Fruit fly (Drosophila melanogaster) whole organism, embryonic: ENCODE measurements around the gene CG32813.

Experiments
- Asciz ChIP-seq: fragments of 200-800 bp; sonication (Bioruptor generic); optimal IDR thresholded peaks from 2 replicates; lab custom pipeline; 2017; ENCODE audit warnings: missing biosample characterization, mild to moderate bottlenecking, missing genetic modification characterization, missing genetic modification reagents
- Atf6 ChIP-seq: fragments of 200-800 bp; sonication (Bioruptor generic); IDR thresholded peaks from 2 replicates; pipeline ENCODE4 v1.3.6; 2022; ENCODE audit warnings: missing biosample characterization, missing genetic modification characterization
- B-H1 ChIP-seq: fragments of 200-800 bp; sonication (Bioruptor generic); IDR thresholded peaks from 3 replicates; pipeline ENCODE4 v1.3.6; 2022; ENCODE audit warnings: missing biosample characterization, missing genetic modification characterization
- BEAF-32 ChIP-seq: fragments of 200-800 bp; sonication (Bioruptor generic); optimal IDR thresholded peaks from 3 replicates; lab custom pipeline; 2017; ENCODE audit warnings: missing biosample characterization, missing genetic modification characterization, mild to moderate bottlenecking, moderate library complexity, missing genetic modification reagents
- Bgb ChIP-seq: fragments of 200-800 bp; sonication (Bioruptor generic); IDR thresholded peaks from 2 replicates; pipeline ENCODE4 v1.3.6; 2022; ENCODE audit warnings: missing biosample characterization, missing genetic modification characterization; ENCODE audit not compliant: partially characterized antibody
- CG10462 ChIP-seq: fragments of 200-800 bp; sonication (Bioruptor generic); optimal IDR thresholded peaks from 2 replicates; lab custom pipeline; 2016; ENCODE audit warnings: missing biosample characterization, missing genetic modification characterization
- CG1602 ChIP-seq: fragments of 200-800 bp; sonication (Bioruptor generic); optimal IDR thresholded peaks from 3 replicates; lab custom pipeline; 2016; ENCODE audit warnings: missing biosample characterization, missing genetic modification characterization
- CG2199 ChIP-seq: fragments of 200-800 bp; sonication (Bioruptor generic); IDR thresholded peaks from 3 replicates; pipeline ENCODE4 v1.3.6; 2022; ENCODE audit warnings: missing biosample characterization, missing genetic modification characterization
- CG2889 ChIP-seq: fragments of 200-800 bp; sonication (Bioruptor generic); IDR thresholded peaks from 3 replicates; pipeline ENCODE4 v1.3.6; 2022; ENCODE audit warnings: missing biosample characterization, missing genetic modification characterization
- CG31441 ChIP-seq: fragments of 200-800 bp; sonication (Bioruptor generic); IDR thresholded peaks from 2 replicates; pipeline ENCODE4 v1.3.6; 2022; ENCODE audit warnings: missing biosample characterization, missing genetic modification characterization
- CG32772 ChIP-seq: fragments of 200-800 bp; sonication (Bioruptor generic); IDR thresholded peaks from 2 replicates; pipeline ENCODE4 v1.3.6; 2022; ENCODE audit warnings: missing biosample characterization, missing genetic modification characterization
- CG4854 ChIP-seq: fragments of 200-800 bp; sonication (Bioruptor generic); optimal IDR thresholded peaks from 2 replicates; lab custom pipeline; 2016; ENCODE audit warnings: missing biosample characterization, missing genetic modification characterization, inconsistent platforms
- CG6272 ChIP-seq: fragments of 200-800 bp; sonication (Bioruptor generic); IDR thresholded peaks from 2 replicates; pipeline ENCODE4 v1.3.6; 2022; ENCODE audit warnings: missing biosample characterization, missing genetic modification characterization
- CG8281 ChIP-seq: fragments of 200-800 bp; sonication (Bioruptor generic); optimal IDR thresholded peaks from 2 replicates; lab custom pipeline; 2018; ENCODE audit warnings: missing biosample characterization, mild to moderate bottlenecking, missing genetic modification characterization, moderate library complexity
- CG9797 ChIP-seq: fragments of 200-800 bp; sonication (Bioruptor generic); optimal IDR thresholded peaks from 3 replicates; lab custom pipeline; 2018; ENCODE audit warnings: missing biosample characterization, mild to moderate bottlenecking, missing genetic modification characterization
- CG9932 ChIP-seq: fragments of 200-800 bp; sonication (Bioruptor generic); IDR thresholded peaks from 2 replicates; pipeline ENCODE4 v1.3.6; 2022; ENCODE audit warnings: missing biosample characterization, missing genetic modification characterization
- Fer1 ChIP-seq: fragments of 200-800 bp; sonication (Bioruptor generic); optimal IDR thresholded peaks from 2 replicates; lab custom pipeline; 2017; ENCODE audit warnings: missing biosample characterization, mild to moderate bottlenecking, missing genetic modification characterization
- Gug ChIP-seq: fragments of 200-800 bp; sonication (Bioruptor generic); IDR thresholded peaks from 4 replicates; pipeline ENCODE4 v1.3.6; 2022; ENCODE audit warnings: missing biosample characterization, missing genetic modification characterization
- HLH54F ChIP-seq: fragments of 200-800 bp; sonication (Bioruptor generic); optimal IDR thresholded peaks from 3 replicates; lab custom pipeline; 2016; ENCODE audit warnings: missing biosample characterization, missing genetic modification characterization
- HmgD ChIP-seq: fragments of 200-800 bp; sonication (Bioruptor generic); optimal IDR thresholded peaks from 3 replicates; lab custom pipeline; 2016; ENCODE audit warnings: missing biosample characterization, missing genetic modification characterization
- HmgZ ChIP-seq: fragments of 200-800 bp; sonication (Bioruptor generic); optimal IDR thresholded peaks from 2 replicates; lab custom pipeline; 2018; ENCODE audit warnings: missing biosample characterization, mild to moderate bottlenecking, missing genetic modification characterization
- Lhr ChIP-seq: fragments of 200-800 bp; sonication (Bioruptor generic); optimal IDR thresholded peaks from 3 replicates; lab custom pipeline; 2017; ENCODE audit warnings: mild to moderate bottlenecking, missing biosample characterization, missing genetic modification reagents, missing genetic modification characterization
- Max ChIP-seq: fragments of 200-800 bp; sonication (Bioruptor generic); optimal IDR thresholded peaks from 2 replicates; lab custom pipeline; 2016; ENCODE audit warnings: missing biosample characterization, mild to moderate bottlenecking, missing genetic modification characterization
- Neu2 ChIP-seq: fragments of 200-800 bp; sonication (Bioruptor generic); optimal IDR thresholded peaks from 3 replicates; lab custom pipeline; 2016; ENCODE audit warnings: missing biosample characterization, missing genetic modification characterization, borderline replicate concordance
- Nf-YA ChIP-seq: fragments of 200-800 bp; sonication (Bioruptor generic); IDR thresholded peaks from 2 replicates; pipeline ENCODE4 v1.3.6; 2022; ENCODE audit warnings: missing biosample characterization, missing genetic modification characterization
- Nf-YC ChIP-seq: fragments of 200-800 bp; optimal IDR thresholded peaks from 3 replicates; lab custom pipeline; 2019; ENCODE audit warnings: missing biosample characterization, mild to moderate bottlenecking, missing genetic modification characterization, moderate library complexity
- Oli ChIP-seq: fragments of 200-800 bp; sonication (Bioruptor generic); optimal IDR thresholded peaks from 2 replicates; lab custom pipeline; 2018; ENCODE audit warnings: missing biosample characterization, mild to moderate bottlenecking, missing genetic modification characterization, moderate library complexity
- Sry-β ChIP-seq: fragments of 200-800 bp; sonication (Bioruptor generic); optimal IDR thresholded peaks from 2 replicates; lab custom pipeline; 2018; ENCODE audit warnings: missing biosample characterization, mild to moderate bottlenecking, missing genetic modification characterization, moderate library complexity
- cas ChIP-seq: fragments of 200-800 bp; sonication (Bioruptor generic); IDR thresholded peaks from 2 replicates; pipeline ENCODE4 v1.3.6; 2022; ENCODE audit warnings: missing biosample characterization, missing genetic modification characterization
- crol ChIP-seq: fragments of 200-800 bp; sonication (Bioruptor generic); IDR thresholded peaks from 2 replicates; pipeline ENCODE4 v1.3.6; 2022; ENCODE audit warnings: missing biosample characterization, missing genetic modification characterization
- cwo ChIP-seq: fragments of 200-800 bp; sonication (Bioruptor generic); optimal IDR thresholded peaks from 3 replicates; lab custom pipeline; 2017; ENCODE audit warnings: missing biosample characterization, missing genetic modification characterization, mild to moderate bottlenecking, moderate library complexity, missing genetic modification reagents
- dmrt11E ChIP-seq: fragments of 200-800 bp; sonication (Bioruptor generic); optimal IDR thresholded peaks from 3 replicates; lab custom pipeline; 2018; ENCODE audit warnings: missing biosample characterization, mild to moderate bottlenecking, missing genetic modification characterization, moderate library complexity
- ewg ChIP-seq: fragments of 200-800 bp; sonication (Bioruptor generic); optimal IDR thresholded peaks from 3 replicates; lab custom pipeline; 2017; ENCODE audit warnings: mild to moderate bottlenecking, missing biosample characterization, missing genetic modification reagents, missing genetic modification characterization
- fd64A ChIP-seq: fragments of 200-800 bp; sonication (Bioruptor generic); optimal IDR thresholded peaks from 3 replicates; lab custom pipeline; 2018; ENCODE audit warnings: missing biosample characterization, mild to moderate bottlenecking, missing genetic modification characterization
- fru ChIP-seq: fragments of >200 bp; optimal IDR thresholded peaks from 2 replicates; lab custom pipeline; 2017
- kah ChIP-seq: fragments of 200-800 bp; sonication (Bioruptor generic); optimal IDR thresholded peaks from 2 replicates; lab custom pipeline; 2018; ENCODE audit warnings: missing biosample characterization, mild to moderate bottlenecking, missing genetic modification characterization
- nerfin-2 ChIP-seq: fragments of 200-800 bp; sonication (Bioruptor generic); IDR thresholded peaks from 2 replicates; pipeline ENCODE4 v1.3.6; 2022; ENCODE audit warnings: missing biosample characterization, missing genetic modification characterization; ENCODE audit not compliant: partially characterized antibody
- odd ChIP-seq: fragments of 200-800 bp; sonication (Bioruptor generic); optimal IDR thresholded peaks from 2 replicates; lab custom pipeline; 2017; ENCODE audit warnings: missing biosample characterization, mild to moderate bottlenecking, missing genetic modification characterization
- p53 ChIP-seq: fragments of 200-800 bp; sonication (Bioruptor generic); optimal IDR thresholded peaks from 2 replicates; lab custom pipeline; 2016; ENCODE audit warnings: missing biosample characterization, missing genetic modification characterization
- pb ChIP-seq: fragments of 200-800 bp; sonication (Bioruptor generic); optimal IDR thresholded peaks from 3 replicates; lab custom pipeline; 2016; ENCODE audit warnings: missing biosample characterization, missing genetic modification characterization
- pho ChIP-seq: fragments of 200-800 bp; sonication (Bioruptor generic); optimal IDR thresholded peaks from 2 replicates; lab custom pipeline; 2016; ENCODE audit warnings: missing biosample characterization, missing genetic modification characterization
- pnt ChIP-seq: fragments of 200-800 bp; sonication (Bioruptor generic); optimal IDR thresholded peaks from 3 replicates; lab custom pipeline; 2016; ENCODE audit warnings: missing biosample characterization, missing genetic modification characterization
- pros ChIP-seq: fragments of 200-800 bp; sonication (Bioruptor generic); optimal IDR thresholded peaks from 3 replicates; lab custom pipeline; 2019; ENCODE audit warnings: missing biosample characterization, mild to moderate bottlenecking, missing genetic modification characterization, moderate library complexity
- rib ChIP-seq: fragments of 200-800 bp; sonication (Bioruptor generic); IDR thresholded peaks from 2 replicates; pipeline ENCODE4 v1.3.6; 2022; ENCODE audit warnings: missing biosample characterization, missing genetic modification characterization
- row ChIP-seq: fragments of 200-800 bp; sonication (Bioruptor generic); IDR thresholded peaks from 3 replicates; pipeline ENCODE4 v1.3.6; 2022; ENCODE audit warnings: missing biosample characterization, missing genetic modification characterization
- sim ChIP-seq: fragments of 200-800 bp; sonication (Bioruptor generic); IDR thresholded peaks from 2 replicates; pipeline ENCODE4 v1.3.6; 2022; ENCODE audit warnings: missing biosample characterization, missing genetic modification characterization
- sna ChIP-seq: fragments of 200-800 bp; sonication (Bioruptor generic); IDR thresholded peaks from 2 replicates; pipeline ENCODE4 v1.3.6; 2022; ENCODE audit warnings: missing biosample characterization, missing genetic modification characterization; ENCODE audit not compliant: partially characterized antibody
- sqz ChIP-seq: fragments of 200-800 bp; sonication (Bioruptor generic); optimal IDR thresholded peaks from 3 replicates; lab custom pipeline; 2018; ENCODE audit warnings: missing biosample characterization, mild to moderate bottlenecking, missing genetic modification characterization
- ssp ChIP-seq: fragments of 200-800 bp; sonication (Bioruptor generic); IDR thresholded peaks from 2 replicates; pipeline ENCODE4 v1.3.6; 2022; ENCODE audit warnings: missing biosample characterization, missing genetic modification characterization
- toy ChIP-seq: fragments of 200-800 bp; sonication (Bioruptor generic); IDR thresholded peaks from 2 replicates; pipeline ENCODE4 v1.3.6; 2022; ENCODE audit warnings: missing biosample characterization, missing genetic modification characterization
- vnd ChIP-seq: fragments of 200-800 bp; sonication (Bioruptor generic); IDR thresholded peaks from 3 replicates; pipeline ENCODE4 v1.3.6; 2022; ENCODE audit warnings: missing biosample characterization, missing genetic modification characterization; ENCODE audit not compliant: partially characterized antibody
- vvl ChIP-seq: fragments of 200-800 bp; sonication (Bioruptor generic); IDR thresholded peaks from 2 replicates; pipeline ENCODE4 v1.3.6; 2022; ENCODE audit warnings: missing biosample characterization, missing genetic modification characterization

CG32813 gene

DNA sequence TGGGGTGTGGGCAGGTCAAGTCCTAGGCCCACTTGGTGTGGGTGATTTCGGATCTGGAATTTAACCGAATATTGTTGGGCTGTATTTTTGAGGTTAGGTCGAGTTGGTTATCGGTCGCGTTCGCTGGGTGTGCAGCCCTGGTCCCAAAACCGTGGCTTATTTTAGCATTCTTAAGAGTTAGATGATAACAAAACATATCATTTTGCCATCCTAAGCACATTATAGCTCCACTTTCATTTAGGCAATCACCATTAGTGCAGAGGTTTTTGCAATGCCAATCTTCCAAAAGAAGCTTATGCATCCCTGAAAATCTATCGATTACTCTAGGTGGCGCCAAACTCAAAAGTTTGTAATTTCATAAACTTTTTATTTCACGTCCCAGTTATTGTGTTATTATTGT, 31.5 kb upstream of the CG32813 start, which contains the start of gene MTPAP (continued):
- TF ChIP-seq CG32772 (no peak), row (GFP tag; lab: Robert Waterston, UW) (peak; percentile 35; the same call in 1 of the 3 replicates), Oli (tag; lab: Kevin White, UChicago) (no peak), Max (GFP tag; lab: Kevin White, UChicago) (peak; percentile 50), kah (GFP tag; lab: Kevin White, UChicago) (no peak), sna (peak; percentile 61; the same call in 1 of the 2 replicates), sqz (GFP tag; lab: Kevin White, UChicago) (no peak), toy (GFP tag; lab: Robert Waterston, UW) (no peak), cas (GFP tag; lab: Robert Waterston, UW) (no peak), fd64A (GFP tag; lab: Kevin White, UChicago) (no peak), HmgZ (tag; lab: Kevin White, UChicago) (peak; percentile 7), CG6272 (GFP tag; lab: Robert Waterston, UW) (no peak), nerfin-2 (peak; percentile 66), CG9932 (GFP tag; lab: Robert Waterston, UW) (no peak), crol (GFP tag; lab: Robert Waterston, UW) (no peak), fru (lab: Kevin White, UChicago) (no peak), ssp (no peak), pb (peak; percentile 2), vnd (GFP tag; lab: Robert Waterston, UW) (peak; percentile 64; the same call in 2 of the 3 replicates), Gug (GFP tag; lab: Robert Waterston, UW) (no peak), HLH54F (no peak), Atf6 (GFP tag; lab: Robert Waterston, UW) (peak; percentile 29; the same call in 1 of the 2 replicates), CG4854 (GFP tag; lab: Kevin White, UChicago) (no peak), CG31441 (no peak), Bgb (GFP tag; lab: Robert Waterston, UW) (peak; percentile 42; the same call in 1 of the 2 replicates), CG8281 (tag; lab: Kevin White, UChicago) (no peak), Nf-YA (GFP tag; lab: Robert Waterston, UW) (no peak), BEAF-32 (GFP tag; lab: Kevin White, UChicago) (peak; percentile 68), Lhr (no peak), Sry-β (GFP tag; lab: Kevin White, UChicago) (no peak), Neu2 (GFP tag; lab: Kevin White, UChicago) (no peak), CG10462 (GFP tag; lab: Kevin White, UChicago) (no peak), B-H1 (no peak), cwo (GFP tag; lab: Kevin White, UChicago) (no peak), pnt (no peak), odd (GFP tag; lab: Kevin White, UChicago) (no peak), Nf-YC (tag; lab: Kevin White, UChicago) (peak; percentile 39), CG2199 (GFP tag; lab: Robert Waterston, UW) (no peak), dmrt11E (tag; lab: Kevin White, UChicago) (peak; percentile 10), Fer1 (peak; percentile 12), Asciz (no peak), ewg (GFP tag; lab: Kevin White, UChicago) (no peak), sim (no peak), CG2889 (no peak), p53 (GFP tag; lab: Kevin White, UChicago) (peak; percentile 3), HmgD (GFP tag; lab: Kevin White, UChicago) (no peak), vvl (no peak), pho (peak; percentile 14), CG1602 (GFP tag; lab: Kevin White, UChicago) (no peak), rib (GFP tag; lab: Robert Waterston, UW) (no peak), CG9797 (GFP tag; lab: Kevin White, UChicago) (peak; percentile 7), pros (GFP tag; lab: Kevin White, UChicago) (no peak)
